Fruit fly (Drosophila melanogaster) whole organism, adult: ENCODE results near the gene dpr16.

Experiments used
- CG11617 ChIP-seq: fragments of 200-800 bp; sonication (Bioruptor generic); optimal IDR thresholded peaks from 2 replicates; lab custom pipeline; 2017; ENCODE audit warnings: mild to moderate bottlenecking, missing biosample characterization, missing genetic modification reagents, missing genetic modification characterization
- CG12768 ChIP-seq: fragments of 200-800 bp; sonication (Bioruptor generic); optimal IDR thresholded peaks from 2 replicates; lab custom pipeline; 2017; ENCODE audit warnings: missing biosample characterization, missing genetic modification characterization, mild to moderate bottlenecking, moderate library complexity, missing genetic modification reagents
- CG14711 ChIP-seq: fragments of 200-800 bp; sonication (Bioruptor generic); optimal IDR thresholded peaks from 2 replicates; lab custom pipeline; 2018; ENCODE audit warnings: missing biosample characterization, mild to moderate bottlenecking, missing genetic modification characterization, moderate library complexity
- CG1620 ChIP-seq: fragments of 200-800 bp; sonication (Bioruptor generic); optimal IDR thresholded peaks from 2 replicates; lab custom pipeline; 2016; ENCODE audit warnings: missing biosample characterization, missing genetic modification characterization
- CG33017 ChIP-seq: fragments of 200-800 bp; sonication (Bioruptor generic); optimal IDR thresholded peaks from 2 replicates; lab custom pipeline; 2018; ENCODE audit warnings: missing biosample characterization, mild to moderate bottlenecking, missing genetic modification characterization, moderate library complexity
- CG5204 ChIP-seq: fragments of 200-800 bp; sonication (Bioruptor generic); optimal IDR thresholded peaks from 2 replicates; lab custom pipeline; 2016; ENCODE audit warnings: missing biosample characterization, missing genetic modification characterization
- CG7045 ChIP-seq: fragments of 200-800 bp; sonication (Bioruptor generic); optimal IDR thresholded peaks from 2 replicates; lab custom pipeline; 2017; ENCODE audit warnings: missing biosample characterization, mild to moderate bottlenecking, missing genetic modification characterization
- CG7101 ChIP-seq: fragments of 200-800 bp; sonication (Bioruptor generic); optimal IDR thresholded peaks from 2 replicates; lab custom pipeline; 2018; ENCODE audit warnings: missing biosample characterization, mild to moderate bottlenecking, missing genetic modification characterization, moderate library complexity
- Clk ChIP-seq: fragments of 200-800 bp; sonication (Bioruptor generic); optimal IDR thresholded peaks from 2 replicates; lab custom pipeline; 2017; ENCODE audit warnings: missing biosample characterization, missing genetic modification characterization
- Crg-1 ChIP-seq: fragments of 200-800 bp; sonication (Bioruptor generic); optimal IDR thresholded peaks from 2 replicates; lab custom pipeline; 2016; ENCODE audit warnings: missing biosample characterization, missing genetic modification characterization
- Hr96 ChIP-seq: fragments of 200-800 bp; sonication (Bioruptor generic); optimal IDR thresholded peaks from 2 replicates; lab custom pipeline; 2016; ENCODE audit warnings: missing biosample characterization, missing genetic modification characterization
- Mnt ChIP-seq: fragments of 200-800 bp; sonication (Bioruptor generic); optimal IDR thresholded peaks from 2 replicates; lab custom pipeline; 2016; ENCODE audit warnings: missing biosample characterization, mild to moderate bottlenecking, missing genetic modification characterization
- bab1 ChIP-seq: fragments of 200-800 bp; sonication (Bioruptor generic); optimal IDR thresholded peaks from 3 replicates; lab custom pipeline; 2019; ENCODE audit warnings: missing biosample characterization, mild to moderate bottlenecking, missing genetic modification characterization, moderate library complexity
- cic ChIP-seq: fragments of 200-800 bp; sonication (Bioruptor generic); optimal IDR thresholded peaks from 2 replicates; lab custom pipeline; 2017; ENCODE audit warnings: missing biosample characterization, mild to moderate bottlenecking, missing genetic modification characterization, moderate library complexity
- cnc ChIP-seq, 2 experiments: fragments of >200 bp; optimal IDR thresholded peaks; 2 replicates each; lab custom pipeline; 2017
- kay ChIP-seq: fragments of 200-800 bp; sonication (Bioruptor generic); peaks from one replicate; lab custom pipeline; 2016; ENCODE audit warnings: missing biosample characterization, missing genetic modification characterization, borderline replicate concordance
- ovo ChIP-seq: fragments of 200-800 bp; sonication (Bioruptor generic); optimal IDR thresholded peaks from 2 replicates; lab custom pipeline; 2016; ENCODE audit warnings: missing biosample characterization, missing genetic modification characterization
- pad ChIP-seq: fragments of 200-800 bp; sonication (Bioruptor generic); optimal IDR thresholded peaks from 3 replicates; lab custom pipeline; 2017; ENCODE audit warnings: missing biosample characterization, missing genetic modification characterization, mild to moderate bottlenecking, moderate library complexity, missing genetic modification reagents
- tj ChIP-seq: fragments of 200-800 bp; sonication (Bioruptor generic); optimal IDR thresholded peaks from 3 replicates; lab custom pipeline; 2017; ENCODE audit warnings: missing biosample characterization, mild to moderate bottlenecking, missing genetic modification characterization, moderate library complexity
- toe ChIP-seq: fragments of 200-800 bp; sonication (Bioruptor generic); optimal IDR thresholded peaks from 2 replicates; lab custom pipeline; 2016; ENCODE audit warnings: missing biosample characterization, missing genetic modification characterization

dpr16 gene

DNA sequence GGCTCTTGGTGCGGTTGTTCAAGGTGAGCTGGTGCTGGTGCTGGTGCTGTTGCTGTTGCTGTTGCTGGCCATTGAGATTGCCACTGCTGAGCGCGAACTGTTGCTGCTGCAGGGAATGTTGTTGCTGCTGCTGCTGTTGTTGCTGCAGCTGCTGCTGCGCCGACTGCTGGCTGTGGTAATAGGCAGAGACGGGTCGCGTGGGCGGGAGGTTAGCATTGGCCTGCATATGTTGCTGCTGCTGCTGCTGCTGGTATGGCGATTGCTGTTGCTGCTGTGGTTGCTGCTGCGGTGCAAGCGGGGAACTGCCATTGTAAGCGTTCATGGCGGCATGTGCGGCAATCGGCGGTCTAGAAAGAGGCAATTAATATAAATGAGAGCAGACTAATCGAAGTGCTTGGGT lies 25.2 kb downstream of the dpr16 start:
- no peak for TF ChIP-seq CG7101 (tag; lab: Kevin White, UChicago)
- no peak for TF ChIP-seq tj (GFP tag; lab: Kevin White, UChicago)
- TF ChIP-seq cic (GFP tag; lab: Kevin White, UChicago) = no peak
- TF ChIP-seq cnc (optimal IDR thresholded peaks at IDR 0.05; lab: Kevin White, UChicago) = no peak
- TF ChIP-seq pad (GFP tag; lab: Kevin White, UChicago) = no peak
- no peak for TF ChIP-seq kay
- TF ChIP-seq Hr96 (GFP tag; lab: Kevin White, UChicago) = no peak
- no peak for TF ChIP-seq Clk (GFP tag; lab: Kevin White, UChicago)

DNA sequence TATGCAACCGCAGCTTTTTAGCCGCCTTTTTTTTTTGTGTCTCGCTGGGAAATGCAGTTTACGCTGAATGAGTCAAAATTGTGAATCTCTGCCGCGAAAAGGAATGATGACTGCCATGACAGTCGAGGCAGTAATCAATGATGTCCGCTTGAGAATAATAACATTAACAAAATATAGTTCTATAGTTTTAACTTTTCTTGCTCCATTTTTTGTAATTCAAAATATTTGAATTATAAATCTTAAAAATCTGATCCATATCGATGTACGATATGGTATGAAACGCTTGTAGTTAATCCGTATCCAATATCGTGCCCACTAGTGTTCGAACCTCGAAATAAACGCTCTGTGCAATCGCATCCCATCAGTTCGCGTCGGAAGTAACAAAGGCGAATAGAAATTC lies 37.1 kb downstream of the dpr16 start:
- TF ChIP-seq kay = peak; percentile 34
- no peak for TF ChIP-seq CG11617

DNA sequence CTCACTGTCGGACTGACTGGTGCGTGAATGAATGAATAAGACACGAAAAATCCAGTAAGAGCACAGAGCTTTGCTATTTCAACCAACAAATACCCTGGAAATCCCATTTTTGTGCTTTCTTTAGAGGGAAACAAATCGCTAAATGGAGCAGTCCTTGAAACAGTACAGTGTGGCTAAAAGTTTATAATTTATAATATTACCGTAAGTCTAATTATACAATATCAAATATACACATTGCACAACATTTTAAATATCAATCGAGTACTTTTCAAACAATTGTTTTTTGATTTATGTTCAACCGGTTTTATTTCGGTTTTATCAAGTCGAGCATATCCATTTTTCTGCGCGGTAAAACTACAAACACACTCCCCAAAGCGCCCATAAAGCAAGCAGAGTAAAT lies 42.6 kb downstream of the dpr16 start:
- TF ChIP-seq kay = peak; percentile 52
- no peak for TF ChIP-seq bab1 (GFP tag; lab: Kevin White, UChicago)
- TF ChIP-seq toe (GFP tag; lab: Kevin White, UChicago) = no peak

DNA sequence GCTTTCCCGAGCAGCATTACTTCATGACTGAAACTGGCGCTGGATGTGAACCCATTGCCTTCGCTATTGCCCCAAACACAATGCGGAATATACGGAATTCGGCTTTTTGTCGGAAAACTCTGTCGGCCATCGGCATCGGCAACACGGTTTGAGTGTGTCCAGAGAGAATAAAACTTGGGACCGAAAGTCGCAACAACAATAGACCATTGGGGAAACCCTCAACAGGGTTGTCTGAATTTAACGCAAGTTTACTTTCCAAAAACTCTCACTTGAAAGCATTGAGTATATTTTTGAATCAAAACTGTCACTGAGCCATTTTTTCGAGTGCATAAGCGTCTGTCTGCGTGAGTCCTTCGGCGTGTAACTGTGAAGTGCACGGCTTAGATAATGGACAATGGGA lies 47.6 kb downstream of the dpr16 start:
- TF ChIP-seq toe (GFP tag; lab: Kevin White, UChicago) = peak; percentile 26
- no peak for TF ChIP-seq CG1620
- no peak for TF ChIP-seq cnc (optimal IDR thresholded peaks at IDR 0.05; lab: Kevin White, UChicago)
- peak; percentile 46 for TF ChIP-seq CG14711 (tag; lab: Kevin White, UChicago)
- no peak for TF ChIP-seq tj (GFP tag; lab: Kevin White, UChicago)
- no peak for TF ChIP-seq CG5204
- no peak for TF ChIP-seq Mnt (GFP tag; lab: Kevin White, UChicago)
- peak; percentile 50 for TF ChIP-seq CG7045
- no peak for TF ChIP-seq Hr96 (GFP tag; lab: Kevin White, UChicago)
- no peak for TF ChIP-seq ovo (GFP tag; lab: Kevin White, UChicago)
- TF ChIP-seq CG11617 = no peak
- TF ChIP-seq CG33017 = peak; percentile 56
- no peak for TF ChIP-seq bab1 (GFP tag; lab: Kevin White, UChicago)
- no peak for TF ChIP-seq kay
- TF ChIP-seq Crg-1 = no peak
- no peak for TF ChIP-seq cic (GFP tag; lab: Kevin White, UChicago)
- peak; percentile 55 for TF ChIP-seq CG12768 (GFP tag; lab: Kevin White, UChicago)
- peak; percentile 27 for TF ChIP-seq CG7101 (tag; lab: Kevin White, UChicago)
- peak; percentile 17 for TF ChIP-seq Clk (GFP tag; lab: Kevin White, UChicago)
- no peak for TF ChIP-seq pad (GFP tag; lab: Kevin White, UChicago)

DNA sequence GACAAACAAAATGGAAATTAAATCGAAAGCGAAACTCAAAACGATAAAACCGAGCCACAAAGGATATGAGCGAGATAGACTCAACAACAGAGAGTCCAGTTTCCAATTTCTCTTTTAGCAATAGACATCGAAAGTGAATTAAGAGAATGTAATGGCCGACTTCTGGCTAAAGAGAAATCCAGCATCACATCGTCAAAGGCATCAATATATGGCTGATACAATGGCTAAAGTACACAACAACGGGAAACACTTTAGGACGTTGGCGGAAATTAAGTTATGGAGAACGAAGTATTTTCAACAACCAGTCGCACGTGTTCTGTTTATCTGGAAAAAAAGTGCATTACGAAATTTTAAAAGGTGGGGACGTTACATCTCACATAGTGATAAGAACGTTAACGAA lies 48.9 kb downstream of the dpr16 start:
- TF ChIP-seq CG14711 (tag; lab: Kevin White, UChicago) = no peak
- TF ChIP-seq cic (GFP tag; lab: Kevin White, UChicago) = no peak
- TF ChIP-seq bab1 (GFP tag; lab: Kevin White, UChicago) = no peak
- no peak for TF ChIP-seq kay
- TF ChIP-seq CG1620 = no peak
- TF ChIP-seq toe (GFP tag; lab: Kevin White, UChicago) = no peak
- TF ChIP-seq CG12768 (GFP tag; lab: Kevin White, UChicago) = no peak
- no peak for TF ChIP-seq CG5204

DNA sequence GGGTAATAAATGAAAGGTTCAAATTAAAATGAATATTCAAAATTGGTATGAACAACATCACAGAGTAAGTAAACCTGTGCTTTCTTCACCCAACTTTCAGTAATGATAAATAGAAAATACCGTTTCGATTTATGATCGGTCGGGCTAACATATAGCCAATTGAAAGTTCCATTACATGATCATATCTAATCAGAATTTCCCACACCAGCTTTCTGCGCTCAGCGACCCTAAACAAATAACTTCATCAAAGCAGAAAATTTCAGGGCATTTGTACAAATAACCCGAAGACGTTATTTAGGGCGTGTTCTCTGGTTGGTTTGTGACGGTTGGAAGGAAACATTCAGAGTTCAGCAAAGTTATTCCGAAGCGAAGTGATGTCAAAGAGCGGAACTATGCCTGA lies 53.1 kb downstream of the dpr16 start:
- no peak for TF ChIP-seq CG12768 (GFP tag; lab: Kevin White, UChicago)
- TF ChIP-seq CG1620 = no peak
- TF ChIP-seq cic (GFP tag; lab: Kevin White, UChicago) = no peak
- no peak for TF ChIP-seq toe (GFP tag; lab: Kevin White, UChicago)
- TF ChIP-seq bab1 (GFP tag; lab: Kevin White, UChicago) = no peak
- TF ChIP-seq CG5204 = no peak
- no peak for TF ChIP-seq CG33017
- TF ChIP-seq pad (GFP tag; lab: Kevin White, UChicago) = no peak
- no peak for TF ChIP-seq CG11617
- TF ChIP-seq CG7101 (tag; lab: Kevin White, UChicago) = no peak
- TF ChIP-seq Hr96 (GFP tag; lab: Kevin White, UChicago) = no peak
- no peak for TF ChIP-seq Clk (GFP tag; lab: Kevin White, UChicago)
- no peak for TF ChIP-seq kay
- no peak for TF ChIP-seq CG14711 (tag; lab: Kevin White, UChicago)
- no peak for TF ChIP-seq CG7045

DNA sequence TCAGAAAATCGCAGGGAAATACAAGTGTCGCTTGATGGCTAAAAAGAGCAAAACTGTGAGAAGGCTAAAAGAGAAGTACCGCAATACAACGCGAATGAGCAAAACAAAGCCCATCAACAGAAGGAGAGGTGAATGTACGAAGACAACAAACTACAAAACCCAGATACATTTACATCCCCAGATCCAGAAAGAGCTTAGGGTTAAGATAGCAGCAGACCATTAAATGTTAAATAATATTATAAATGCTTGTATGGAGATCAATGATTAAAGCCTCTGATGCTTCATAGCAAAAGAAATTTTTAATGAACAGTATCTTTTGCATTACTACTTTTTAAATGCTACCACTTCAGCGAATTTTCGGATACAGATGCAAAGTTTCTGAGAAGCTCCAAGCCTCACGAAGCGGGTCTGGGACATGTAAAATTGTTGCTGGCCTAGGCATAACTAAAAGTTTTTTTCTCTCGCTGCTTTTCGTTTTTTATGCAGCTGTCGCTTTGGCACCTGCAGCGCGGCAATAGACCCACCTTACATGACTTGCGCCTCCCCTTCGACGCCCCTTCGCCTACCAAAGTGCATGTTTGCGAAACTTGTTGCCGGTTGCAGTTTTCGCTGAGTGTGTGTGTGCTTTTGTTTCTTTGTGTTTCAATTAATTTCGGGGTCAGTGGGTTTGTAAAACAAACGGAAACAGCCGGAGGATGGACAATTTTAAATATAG lies 54.8 kb downstream of the dpr16 start:
- TF ChIP-seq bab1 (GFP tag; lab: Kevin White, UChicago) (no peak), tj (GFP tag; lab: Kevin White, UChicago) (peak; percentile 79), Hr96 (GFP tag; lab: Kevin White, UChicago) (no peak)
